Worm (Caenorhabditis elegans) whole organism, L2 larva: Measurements from ENCODE around the gene str-4.

Experiments used
- C34F6.9 ChIP-seq: fragments of 150-350 bp; optimal IDR thresholded peaks from 2 replicates; lab custom pipeline; 2014; ENCODE audit warnings: missing biosample characterization, missing genetic modification characterization
- F13H6.1 ChIP-seq: sonication (generic microtip); optimal IDR thresholded peaks from 2 replicates; lab custom pipeline; 2016; ENCODE audit warnings: missing genetic modification characterization, missing compliant biosample characterization
- R02D3.7 ChIP-seq: fragments of 150-350 bp; optimal IDR thresholded peaks from 2 replicates; lab custom pipeline; 2014; ENCODE audit warnings: missing biosample characterization, missing genetic modification characterization
- Y55F3AM.14 ChIP-seq: fragments of 200-800 bp; sonication (Bioruptor generic); optimal IDR thresholded peaks from 2 replicates; lab custom pipeline; 2018; ENCODE audit warnings: mild to moderate bottlenecking, missing genetic modification characterization, missing compliant biosample characterization
- ZK546.5 ChIP-seq: sonication (generic microtip); optimal IDR thresholded peaks from 2 replicates; lab custom pipeline; 2017; ENCODE audit warnings: missing biosample characterization, missing genetic modification characterization
- alr-1 ChIP-seq: fragments of 150-350 bp; optimal IDR thresholded peaks from 2 replicates; lab custom pipeline; 2014; ENCODE audit warnings: missing biosample characterization, missing genetic modification characterization
- aly-2 ChIP-seq: fragments of 150-350 bp; optimal IDR thresholded peaks from 2 replicates; lab custom pipeline; 2014; ENCODE audit warnings: missing biosample characterization, missing genetic modification characterization
- ama-1 ChIP-seq: fragments of 150-350 bp; optimal IDR thresholded peaks from 2 replicates; lab custom pipeline; 2018; ENCODE audit warnings: inconsistent platforms
- blmp-1 ChIP-seq: sonication (generic microtip); optimal IDR thresholded peaks from 2 replicates; lab custom pipeline; 2017; ENCODE audit warnings: missing genetic modification characterization, mild to moderate bottlenecking, missing compliant biosample characterization, antibody characterized with exemption, moderate library complexity; ENCODE audit not compliant: insufficient read depth
- ceh-16 ChIP-seq: fragments of 150-350 bp; optimal IDR thresholded peaks from 2 replicates; lab custom pipeline; 2014; ENCODE audit warnings: missing biosample characterization, missing genetic modification characterization
- ceh-82 ChIP-seq: fragments of 150-350 bp; optimal IDR thresholded peaks from 2 replicates; lab custom pipeline; 2014; ENCODE audit warnings: missing biosample characterization, missing genetic modification characterization
- crh-2 ChIP-seq: sonication (generic microtip); optimal IDR thresholded peaks from 2 replicates; lab custom pipeline; 2017; ENCODE audit warnings: missing biosample characterization, missing genetic modification characterization
- dmd-4 ChIP-seq: sonication (generic microtip); optimal IDR thresholded peaks from 2 replicates; lab custom pipeline; 2017; ENCODE audit warnings: missing biosample characterization, missing genetic modification characterization
- egl-27 ChIP-seq: sonication (generic microtip); optimal IDR thresholded peaks from 3 replicates; lab custom pipeline; 2017; ENCODE audit warnings: missing biosample characterization, missing genetic modification reagents, missing genetic modification characterization
- elt-1 ChIP-seq: fragments of 150-350 bp; optimal IDR thresholded peaks from 2 replicates; lab custom pipeline; 2014; ENCODE audit warnings: missing biosample characterization, missing genetic modification characterization
- elt-3 ChIP-seq: sonication (generic microtip); optimal IDR thresholded peaks from 2 replicates; lab custom pipeline; 2017; ENCODE audit warnings: missing biosample characterization, missing genetic modification characterization
- fos-1 ChIP-seq: fragments of 150-350 bp; optimal IDR thresholded peaks from 2 replicates; lab custom pipeline; 2014; ENCODE audit warnings: missing biosample characterization, missing genetic modification characterization
- gmeb-1 ChIP-seq: fragments of 150-350 bp; optimal IDR thresholded peaks from 2 replicates; lab custom pipeline; 2014; ENCODE audit warnings: missing biosample characterization, missing genetic modification characterization
- lin-11 ChIP-seq: fragments of 150-350 bp; sonication (generic microtip); optimal IDR thresholded peaks from 2 replicates; lab custom pipeline; 2014; ENCODE audit warnings: missing biosample characterization, missing genetic modification characterization, inconsistent platforms, mixed read lengths
- lin-13 ChIP-seq: fragments of 150-350 bp; optimal IDR thresholded peaks from 2 replicates; lab custom pipeline; 2014; ENCODE audit warnings: missing biosample characterization, missing genetic modification reagents, missing genetic modification characterization
- lin-39 ChIP-seq: fragments of 150-350 bp; optimal IDR thresholded peaks from 2 replicates; lab custom pipeline; 2014; ENCODE audit warnings: missing biosample characterization, missing genetic modification reagents, missing genetic modification characterization
- lsy-2 ChIP-seq, 2 experiments: fragments of 150-350 bp in 1 of 2; sonication (generic microtip) in 1 of 2; optimal IDR thresholded peaks; 2 replicates each; lab custom pipeline; 2014 to 2017; ENCODE audit warnings: missing biosample characterization in 2 of 2, missing genetic modification characterization in 2 of 2
- mab-5 ChIP-seq: fragments of 150-350 bp; optimal IDR thresholded peaks from 2 replicates; lab custom pipeline; 2014; ENCODE audit warnings: missing biosample characterization, missing genetic modification characterization
- mbf-1 ChIP-seq: sonication (generic microtip); optimal IDR thresholded peaks from 2 replicates; lab custom pipeline; 2017; ENCODE audit warnings: missing biosample characterization, missing genetic modification characterization
- mdl-1 ChIP-seq, 2 experiments: fragments of 150-350 bp in 1 of 2; sonication (generic microtip) in 1 of 2; optimal IDR thresholded peaks; 2 replicates each; lab custom pipeline; 2017; ENCODE audit warnings: missing biosample characterization in 2 of 2, missing genetic modification characterization in 2 of 2
- nhr-10 ChIP-seq: sonication (generic microtip); optimal IDR thresholded peaks from 2 replicates; lab custom pipeline; 2017; ENCODE audit warnings: missing biosample characterization, missing genetic modification characterization
- nhr-11 ChIP-seq: fragments of 150-350 bp; optimal IDR thresholded peaks from 2 replicates; lab custom pipeline; 2014; ENCODE audit warnings: missing biosample characterization, missing genetic modification characterization
- nhr-12 ChIP-seq: fragments of 150-350 bp; optimal IDR thresholded peaks from 2 replicates; lab custom pipeline; 2014; ENCODE audit warnings: missing biosample characterization, missing genetic modification characterization
- nhr-129 ChIP-seq: fragments of 150-350 bp; optimal IDR thresholded peaks from 2 replicates; lab custom pipeline; 2014; ENCODE audit warnings: missing biosample characterization, missing genetic modification characterization
- nhr-21 ChIP-seq: fragments of 150-350 bp; optimal IDR thresholded peaks from 2 replicates; lab custom pipeline; 2014; ENCODE audit warnings: missing biosample characterization, missing genetic modification characterization
- nhr-23 ChIP-seq: fragments of 150-350 bp; optimal IDR thresholded peaks from 2 replicates; lab custom pipeline; 2014; ENCODE audit warnings: missing biosample characterization, missing genetic modification reagents, missing genetic modification characterization
- nhr-237 ChIP-seq: fragments of 150-350 bp; optimal IDR thresholded peaks from 2 replicates; lab custom pipeline; 2014; ENCODE audit warnings: missing biosample characterization, missing genetic modification characterization
- nhr-25 ChIP-seq: fragments of 150-350 bp; sonication (generic microtip); optimal IDR thresholded peaks from 3 replicates; lab custom pipeline; 2014; ENCODE audit warnings: missing biosample characterization, missing genetic modification characterization
- nhr-6 ChIP-seq: fragments of 150-350 bp; optimal IDR thresholded peaks from 2 replicates; lab custom pipeline; 2014; ENCODE audit warnings: missing biosample characterization, missing genetic modification characterization
- nhr-77 ChIP-seq: fragments of 150-350 bp; optimal IDR thresholded peaks from 2 replicates; lab custom pipeline; 2014; ENCODE audit warnings: missing biosample characterization, missing genetic modification characterization
- peb-1 ChIP-seq: fragments of 150-350 bp; optimal IDR thresholded peaks from 2 replicates; lab custom pipeline; 2014; ENCODE audit warnings: missing biosample characterization, missing genetic modification characterization
- sem-4 ChIP-seq: fragments of 150-350 bp; optimal IDR thresholded peaks from 2 replicates; lab custom pipeline; 2014; ENCODE audit warnings: missing biosample characterization, missing genetic modification reagents, missing genetic modification characterization
- skn-1 ChIP-seq: sonication (generic microtip); optimal IDR thresholded peaks from 2 replicates; lab custom pipeline; 2017; ENCODE audit warnings: missing biosample characterization, missing genetic modification characterization
- sma-3 ChIP-seq: sonication (generic microtip); optimal IDR thresholded peaks from 2 replicates; lab custom pipeline; 2016; ENCODE audit warnings: missing genetic modification reagents, missing genetic modification characterization, missing compliant biosample characterization
- sma-9 ChIP-seq, 2 experiments: fragments of 150-350 bp in 1 of 2; sonication (generic microtip) in 1 of 2; optimal IDR thresholded peaks; 2 replicates each; lab custom pipeline; 2014 to 2016; ENCODE audit warnings: missing genetic modification characterization in 2 of 2, mild to moderate bottlenecking in 1 of 2, missing biosample characterization in 1 of 2, missing compliant biosample characterization in 1 of 2, missing genetic modification reagents in 1 of 2, moderate library complexity in 1 of 2
- snpc-4 ChIP-seq: fragments of 150-350 bp; optimal IDR thresholded peaks from 2 replicates; lab custom pipeline; 2014; ENCODE audit warnings: missing biosample characterization, missing genetic modification characterization
- unc-39 ChIP-seq: fragments of 150-350 bp; optimal IDR thresholded peaks from 2 replicates; lab custom pipeline; 2014; ENCODE audit warnings: missing biosample characterization, missing genetic modification characterization
- unc-55 ChIP-seq: fragments of 150-350 bp; sonication (generic microtip); optimal IDR thresholded peaks from 3 replicates; lab custom pipeline; 2014; ENCODE audit warnings: missing biosample characterization, missing genetic modification reagents, missing genetic modification characterization
- unc-62 ChIP-seq: fragments of 150-350 bp; optimal IDR thresholded peaks from 2 replicates; lab custom pipeline; 2014; ENCODE audit warnings: missing biosample characterization, missing genetic modification reagents, missing genetic modification characterization
- zag-1 ChIP-seq: fragments of 150-350 bp; optimal IDR thresholded peaks from 2 replicates; lab custom pipeline; 2014; ENCODE audit warnings: missing biosample characterization, missing genetic modification characterization
- ztf-1 ChIP-seq: fragments of 200-800 bp; sonication (Bioruptor generic); conservative IDR thresholded peaks from 2 replicates; pipeline ENCODE4 v1.3.6; 2022; ENCODE audit warnings: missing genetic modification characterization, missing compliant biosample characterization
- ztf-11 ChIP-seq: sonication (generic microtip); optimal IDR thresholded peaks from 2 replicates; lab custom pipeline; 2017; ENCODE audit warnings: missing biosample characterization, missing genetic modification characterization
- ztf-4 ChIP-seq: fragments of 150-350 bp; optimal IDR thresholded peaks from 2 replicates; lab custom pipeline; 2014; ENCODE audit warnings: missing biosample characterization, missing genetic modification characterization

Gene str-4

ce11 chrV:13380980-13381379, 41.4 kb upstream of the str-4 start, which contains the start of gene cpz-2:
cpz-2 (plus strand) TSS chrV:13381189.
- TF ChIP-seq nhr-21 (tag; lab: Kevin White, UChicago) (no peak), lin-13 (no peak), crh-2 (tag; lab: Kevin White, UChicago) (peak; percentile 21), fos-1 (tag; lab: Kevin White, UChicago) (peak; percentile 70), sma-3 (no peak), nhr-12 (tag; lab: Kevin White, UChicago) (no peak), egl-27 (no peak), ztf-1 (GFP tag; lab: Robert Waterston, UW) (no peak), nhr-77 (tag; lab: Kevin White, UChicago) (no peak), ceh-16 (tag; lab: Kevin White, UChicago) (no peak), snpc-4 (tag; lab: Kevin White, UChicago) (no peak), elt-3 (tag; lab: Kevin White, UChicago) (no peak), alr-1 (tag; lab: Kevin White, UChicago) (no peak), skn-1 (tag; lab: Kevin White, UChicago) (peak; percentile 23), gmeb-1 (tag; lab: Kevin White, UChicago) (peak; percentile 12), nhr-23 (no peak), zag-1 (tag; lab: Kevin White, UChicago) (no peak), nhr-237 (no peak), ztf-4 (no peak), peb-1 (tag; lab: Kevin White, UChicago) (no peak)

ce11 chrV:13380178-13380577, 40.6 kb upstream of the str-4 start, which contains the start of gene ifbp-1:
ifbp-1 (minus strand) TSS chrV:13380262.
- TF ChIP-seq elt-3 (tag; lab: Kevin White, UChicago) (no peak), sem-4 (peak; percentile 31), nhr-77 (tag; lab: Kevin White, UChicago) (no peak), skn-1 (tag; lab: Kevin White, UChicago) (no peak), lin-11 (tag; lab: Kevin White, UChicago) (no peak), lin-13 (peak; percentile 25), gmeb-1 (tag; lab: Kevin White, UChicago) (peak; percentile 67), ceh-16 (tag; lab: Kevin White, UChicago) (peak; percentile 68), unc-55 (GFP tag; lab: Kevin White, UChicago) (no peak), ama-1 (lab: Kevin White, UChicago) (no peak), ztf-4 (peak; percentile 52), aly-2 (tag; lab: Kevin White, UChicago) (no peak), nhr-6 (tag; lab: Kevin White, UChicago) (no peak), nhr-237 (no peak), lsy-2 (tag; optimal IDR thresholded peaks at IDR 0.05; lab: Kevin White, UChicago) (peak in 1 of 2 experiments; percentile 28), egl-27 (peak; percentile 89), sma-9 (GFP tag; optimal IDR thresholded peaks at IDR 0.05; lab: Kevin White, UChicago) (peak; percentile 90), sma-9 (tag; optimal IDR thresholded peaks at IDR 0.05; lab: Kevin White, UChicago) (no peak), ztf-1 (GFP tag; lab: Robert Waterston, UW) (no peak), dmd-4 (no peak), nhr-23 (no peak), R02D3.7 (tag; lab: Kevin White, UChicago) (no peak), C34F6.9 (no peak), Y55F3AM.14 (GFP tag; lab: Kevin White, UChicago) (peak; percentile 0), peb-1 (tag; lab: Kevin White, UChicago) (no peak), fos-1 (tag; lab: Kevin White, UChicago) (peak; percentile 45), nhr-25 (peak; percentile 98), mdl-1 (tag; optimal IDR thresholded peaks at IDR 0.05; lab: Kevin White, UChicago) (peak; percentile 36 to 59), elt-1 (tag; lab: Kevin White, UChicago) (no peak), mbf-1 (no peak), lin-39 (no peak), unc-39 (tag; lab: Kevin White, UChicago) (no peak), ztf-11 (tag; lab: Kevin White, UChicago) (no peak), alr-1 (tag; lab: Kevin White, UChicago) (no peak), nhr-129 (peak; percentile 65), mab-5 (tag; lab: Kevin White, UChicago) (no peak), snpc-4 (tag; lab: Kevin White, UChicago) (no peak), F13H6.1 (tag; lab: Kevin White, UChicago) (peak; percentile 36), ZK546.5 (no peak), blmp-1 (tag; lab: Kevin White, UChicago) (peak; percentile 77), unc-62 (no peak), nhr-21 (tag; lab: Kevin White, UChicago) (peak; percentile 71), crh-2 (tag; lab: Kevin White, UChicago) (peak; percentile 73), sma-3 (peak; percentile 84), zag-1 (tag; lab: Kevin White, UChicago) (no peak), nhr-11 (tag; lab: Kevin White, UChicago) (no peak), nhr-12 (tag; lab: Kevin White, UChicago) (no peak), ceh-82 (tag; lab: Kevin White, UChicago) (no peak), nhr-10 (tag; lab: Kevin White, UChicago) (no peak)
